Fruit fly (Drosophila melanogaster): ENCODE data around the gene Polr1C.

dm6 chr2L:4982098-4982646 is 13.4 kb downstream of the Polr1C start:
- TF ChIP-seq Ets98B (GFP tag; IDR thresholded peaks at IDR 0.05) (no peak), CG17806 (tag; optimal IDR thresholded peaks at IDR 0.05) (no peak), CG8159 (tag; optimal IDR thresholded peaks at IDR 0.05) (no peak), Pif1A (GFP tag; optimal IDR thresholded peaks at IDR 0.05) (no peak)
